Worm (Caenorhabditis elegans) whole organism, late embryonic: ENCODE measurements around the gene glb-11.

Experiments used
- F13H6.1 ChIP-seq: sonication (generic microtip); optimal IDR thresholded peaks from 2 replicates; lab custom pipeline; 2016; ENCODE audit warnings: missing genetic modification characterization, missing compliant biosample characterization
- K09A11.1 ChIP-seq: sonication (generic microtip); optimal IDR thresholded peaks from 2 replicates; lab custom pipeline; 2017; ENCODE audit warnings: antibody characterized with exemption, mild to moderate bottlenecking, missing genetic modification characterization, missing compliant biosample characterization; ENCODE audit not compliant: insufficient read depth
- ama-1 ChIP-seq: fragments of 150-350 bp; optimal IDR thresholded peaks from 2 replicates; lab custom pipeline; 2014
- ceh-14 ChIP-seq: sonication (generic microtip); optimal IDR thresholded peaks from 2 replicates; lab custom pipeline; 2016; ENCODE audit warnings: missing genotype, missing genetic modification characterization, missing compliant biosample characterization
- ceh-22 ChIP-seq: sonication (generic microtip); optimal IDR thresholded peaks from 2 replicates; lab custom pipeline; 2017; ENCODE audit warnings: missing biosample characterization, missing genetic modification characterization
- ceh-24 ChIP-seq: sonication (generic microtip); optimal IDR thresholded peaks from 2 replicates; lab custom pipeline; 2016; ENCODE audit warnings: mild to moderate bottlenecking, missing genetic modification characterization, missing compliant biosample characterization
- ceh-48 ChIP-seq: sonication (generic microtip); optimal IDR thresholded peaks from 2 replicates; lab custom pipeline; 2016; ENCODE audit warnings: missing genetic modification characterization, inconsistent platforms, missing compliant biosample characterization
- che-1 ChIP-seq: sonication (generic microtip); optimal IDR thresholded peaks from 2 replicates; lab custom pipeline; 2016; ENCODE audit warnings: mild to moderate bottlenecking, missing genetic modification characterization, missing compliant biosample characterization
- dve-1 ChIP-seq: sonication (generic microtip); optimal IDR thresholded peaks from 2 replicates; lab custom pipeline; 2017; ENCODE audit warnings: antibody characterized with exemption, mild to moderate bottlenecking, missing genetic modification characterization, missing compliant biosample characterization
- elt-4 ChIP-seq: sonication (generic microtip); optimal IDR thresholded peaks from 2 replicates; lab custom pipeline; 2016; ENCODE audit warnings: missing genetic modification characterization, missing compliant biosample characterization
- ets-4 ChIP-seq: sonication (generic microtip); optimal IDR thresholded peaks from 2 replicates; lab custom pipeline; 2016; ENCODE audit warnings: missing genetic modification characterization, missing compliant biosample characterization
- eyg-1 ChIP-seq: sonication (generic microtip); optimal IDR thresholded peaks from 2 replicates; lab custom pipeline; 2016; ENCODE audit warnings: missing genotype, missing genetic modification characterization, missing compliant biosample characterization
- fax-1 ChIP-seq: sonication (generic microtip); optimal IDR thresholded peaks from 2 replicates; lab custom pipeline; 2016; ENCODE audit warnings: missing genotype, missing genetic modification characterization, missing compliant biosample characterization
- fkh-6 ChIP-seq: sonication (generic microtip); optimal IDR thresholded peaks from 2 replicates; lab custom pipeline; 2016; ENCODE audit warnings: missing genetic modification characterization, missing compliant biosample characterization
- gmeb-2 ChIP-seq: sonication (generic microtip); optimal IDR thresholded peaks from 2 replicates; lab custom pipeline; 2016; ENCODE audit warnings: missing genetic modification characterization, inconsistent platforms, missing compliant biosample characterization
- hlh-13 ChIP-seq: fragments of 200-800 bp; sonication (Bioruptor generic); optimal IDR thresholded peaks from 2 replicates; lab custom pipeline; 2018; ENCODE audit warnings: mild to moderate bottlenecking, missing genetic modification characterization, missing compliant biosample characterization
- hlh-6 ChIP-seq: sonication (generic microtip); optimal IDR thresholded peaks from 2 replicates; lab custom pipeline; 2016; ENCODE audit warnings: missing genotype, missing genetic modification characterization, missing compliant biosample characterization
- lim-6 ChIP-seq: sonication (generic microtip); optimal IDR thresholded peaks from 2 replicates; lab custom pipeline; 2016; ENCODE audit warnings: missing genetic modification characterization, missing compliant biosample characterization
- mec-3 ChIP-seq: sonication (generic microtip); optimal IDR thresholded peaks from 2 replicates; lab custom pipeline; 2016; ENCODE audit warnings: borderline replicate concordance, missing genetic modification characterization, missing compliant biosample characterization
- nfya-1 ChIP-seq: sonication (generic microtip); optimal IDR thresholded peaks from 2 replicates; lab custom pipeline; 2017; ENCODE audit warnings: missing genetic modification characterization, mild to moderate bottlenecking, missing compliant biosample characterization, antibody characterized with exemption, moderate library complexity
- nhr-11 ChIP-seq: fragments of 150-350 bp; optimal IDR thresholded peaks from 2 replicates; lab custom pipeline; 2014; ENCODE audit warnings: missing biosample characterization, missing genetic modification characterization
- npax-4 ChIP-seq: sonication (generic microtip); optimal IDR thresholded peaks from 2 replicates; lab custom pipeline; 2016; ENCODE audit warnings: missing genetic modification characterization, missing compliant biosample characterization
- odd-2 ChIP-seq: sonication (generic microtip); optimal IDR thresholded peaks from 2 replicates; lab custom pipeline; 2017; ENCODE audit warnings: antibody characterized with exemption, mild to moderate bottlenecking, missing genetic modification characterization, missing compliant biosample characterization
- pag-3 ChIP-seq: sonication (generic microtip); optimal IDR thresholded peaks from 2 replicates; lab custom pipeline; 2016; ENCODE audit warnings: missing compliant biosample characterization, missing genetic modification characterization, borderline replicate concordance
- pat-9 ChIP-seq: fragments of 200-800 bp; sonication (Bioruptor generic); optimal IDR thresholded peaks from 2 replicates; lab custom pipeline; 2018; ENCODE audit warnings: mild to moderate bottlenecking, missing genetic modification characterization, moderate library complexity, missing compliant biosample characterization
- pax-1 ChIP-seq: fragments of 150-350 bp; optimal IDR thresholded peaks from 2 replicates; lab custom pipeline; 2014; ENCODE audit warnings: missing biosample characterization, missing genetic modification characterization
- pha-2 ChIP-seq: sonication (generic microtip); optimal IDR thresholded peaks from 2 replicates; lab custom pipeline; 2017; ENCODE audit warnings: mild to moderate bottlenecking, missing genetic modification characterization, missing compliant biosample characterization
- pros-1 ChIP-seq: fragments of 150-350 bp; optimal IDR thresholded peaks from 2 replicates; lab custom pipeline; 2014; ENCODE audit warnings: missing biosample characterization, missing genetic modification reagents, missing genetic modification characterization
- rnt-1 ChIP-seq: sonication (generic microtip); optimal IDR thresholded peaks from 2 replicates; lab custom pipeline; 2016; ENCODE audit warnings: missing genetic modification characterization, missing compliant biosample characterization
- sdc-2 ChIP-seq: sonication (generic microtip); optimal IDR thresholded peaks from 2 replicates; lab custom pipeline; 2016; ENCODE audit warnings: missing genotype, missing genetic modification characterization, missing compliant biosample characterization
- sox-2 ChIP-seq: fragments of 200-800 bp; sonication (Bioruptor generic); IDR thresholded peaks from 2 replicates; pipeline ENCODE4 v1.3.6; 2022; ENCODE audit warnings: missing genetic modification reagents, missing genetic modification characterization, missing compliant biosample characterization
- sox-4 ChIP-seq: sonication (generic microtip); optimal IDR thresholded peaks from 2 replicates; lab custom pipeline; 2017; ENCODE audit warnings: mild to moderate bottlenecking, missing genetic modification characterization, inconsistent platforms, missing compliant biosample characterization
- unc-42 ChIP-seq: sonication (generic microtip); optimal IDR thresholded peaks from 2 replicates; lab custom pipeline; 2016; ENCODE audit warnings: missing genotype, missing genetic modification characterization, missing compliant biosample characterization

Gene glb-11

DNA sequence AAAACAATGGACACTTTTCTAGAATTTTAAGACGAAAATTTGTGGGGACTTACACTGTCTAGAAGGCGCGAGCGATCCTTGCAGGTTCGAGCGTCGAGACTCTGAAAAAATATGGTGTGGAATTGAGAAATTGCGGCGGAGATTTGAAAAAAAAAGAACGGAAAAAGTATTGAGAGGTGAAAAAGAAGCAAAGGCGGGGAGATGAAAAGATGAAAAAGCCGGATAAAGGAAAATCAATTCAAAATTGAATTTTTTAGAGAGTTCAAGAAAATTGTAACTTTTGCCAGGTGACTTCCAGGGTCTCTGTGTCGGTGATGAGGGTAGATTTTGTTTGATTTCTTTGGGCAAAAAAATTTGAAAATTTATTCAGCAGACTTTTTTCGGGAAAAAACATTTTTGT lies 15.7 kb downstream of the glb-11 start, which contains the start of gene msi-1:
msi-1 (minus strand) TSS at position 101 of the 400 bp plus-strand sequence.
- TF ChIP-seq eyg-1 (tag; lab: Kevin White, UChicago) (no peak), sox-4 (tag; lab: Kevin White, UChicago) (no peak), ama-1 (no peak), fax-1 (tag; lab: Kevin White, UChicago) (no peak), hlh-6 (tag; lab: Kevin White, UChicago) (no peak), che-1 (no peak), pat-9 (tag; lab: Kevin White, UChicago) (no peak), hlh-13 (GFP tag; lab: Kevin White, UChicago) (no peak), lim-6 (tag; lab: Kevin White, UChicago) (no peak), nfya-1 (tag; lab: Kevin White, UChicago) (no peak), odd-2 (tag; lab: Kevin White, UChicago) (no peak)

DNA sequence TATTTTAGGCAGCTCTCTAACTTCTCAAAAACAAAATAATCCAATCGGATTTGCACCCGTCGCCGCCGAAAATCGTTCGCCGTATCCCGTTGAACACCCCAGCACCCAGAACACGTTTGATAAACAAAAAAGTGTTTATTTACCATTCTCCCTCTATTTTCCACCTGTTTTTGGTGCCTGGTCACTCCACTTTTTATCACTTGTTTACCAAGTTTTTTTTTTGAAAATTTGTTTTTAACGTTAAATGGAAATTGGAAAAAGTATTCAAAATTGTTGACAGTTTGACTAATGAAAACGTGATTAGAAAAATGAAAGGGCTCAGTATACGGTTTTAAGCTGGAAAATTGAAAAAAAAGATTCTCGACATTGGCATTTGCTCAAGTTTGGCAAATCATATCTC lies 17.0 kb downstream of the glb-11 start:
- TF ChIP-seq sox-2 (GFP tag; lab: Robert Waterston, UW) (no peak), ceh-48 (tag; lab: Kevin White, UChicago) (no peak), ama-1 (no peak), unc-42 (no peak), dve-1 (tag; lab: Kevin White, UChicago) (no peak), ceh-22 (tag; lab: Kevin White, UChicago) (no peak), ceh-24 (tag; lab: Kevin White, UChicago) (no peak)

DNA sequence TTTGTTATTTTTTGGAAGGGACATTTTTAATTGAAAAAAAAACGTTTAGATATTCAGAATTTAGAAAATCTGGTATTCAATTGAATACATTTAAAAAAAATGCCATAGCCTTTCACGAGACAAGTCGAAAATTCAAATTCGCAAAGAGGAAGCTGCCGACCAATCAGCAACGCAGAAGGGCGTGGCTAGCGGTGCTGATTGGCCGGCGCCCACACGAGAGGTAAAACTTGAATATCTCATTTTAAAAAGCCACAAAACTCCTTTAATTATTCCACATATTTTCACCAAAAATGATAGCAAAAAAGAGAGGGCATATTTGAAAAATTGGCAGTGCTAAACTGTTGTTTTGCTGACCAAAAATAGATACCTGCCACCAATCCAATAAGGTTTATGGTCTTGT lies 17.5 kb downstream of the glb-11 start:
- no peak for TF ChIP-seq F13H6.1 (tag; lab: Kevin White, UChicago)
- TF ChIP-seq nfya-1 (tag; lab: Kevin White, UChicago): peak; percentile 79

DNA sequence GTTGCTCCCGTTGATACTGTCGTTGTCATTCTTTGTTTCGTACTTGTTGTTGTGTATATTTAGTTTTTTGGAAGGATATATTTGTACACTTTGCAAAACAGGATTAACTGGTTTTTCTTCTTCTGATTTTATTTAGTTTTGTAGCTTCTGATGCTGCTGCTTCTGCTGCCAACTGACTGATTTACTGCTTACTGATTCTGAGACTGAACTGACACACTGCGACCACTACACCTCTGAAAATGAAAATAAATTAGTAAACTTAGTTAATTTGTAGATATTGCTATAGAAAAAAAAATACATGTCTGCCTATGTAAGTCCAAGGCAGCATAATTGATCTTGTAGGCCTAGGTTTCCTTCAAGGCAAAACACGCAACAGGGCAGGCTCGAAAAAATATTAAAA lies 19.3 kb downstream of the glb-11 start, which contains the start of gene R10E9.4:
R10E9.4 (minus strand) TSS at position 101 of the 400 bp plus-strand sequence.
- no peak for TF ChIP-seq rnt-1 (tag; lab: Kevin White, UChicago)
- TF ChIP-seq ets-4 (tag; lab: Kevin White, UChicago): no peak
- TF ChIP-seq gmeb-2 (tag; lab: Kevin White, UChicago): no peak
- TF ChIP-seq eyg-1 (tag; lab: Kevin White, UChicago): no peak
- no peak for TF ChIP-seq pax-1 (tag; lab: Kevin White, UChicago)
- no peak for TF ChIP-seq ceh-48 (tag; lab: Kevin White, UChicago)
- no peak for TF ChIP-seq elt-4 (tag; lab: Kevin White, UChicago)
- no peak for TF ChIP-seq unc-42
- no peak for TF ChIP-seq pros-1
- TF ChIP-seq pag-3 (tag; lab: Kevin White, UChicago): no peak
- TF ChIP-seq mec-3 (tag; lab: Kevin White, UChicago): no peak
- no peak for TF ChIP-seq nhr-11 (tag; lab: Kevin White, UChicago)
- TF ChIP-seq ceh-14 (tag; lab: Kevin White, UChicago): no peak
- no peak for TF ChIP-seq sox-4 (tag; lab: Kevin White, UChicago)
- TF ChIP-seq fkh-6 (tag; lab: Kevin White, UChicago): no peak

DNA sequence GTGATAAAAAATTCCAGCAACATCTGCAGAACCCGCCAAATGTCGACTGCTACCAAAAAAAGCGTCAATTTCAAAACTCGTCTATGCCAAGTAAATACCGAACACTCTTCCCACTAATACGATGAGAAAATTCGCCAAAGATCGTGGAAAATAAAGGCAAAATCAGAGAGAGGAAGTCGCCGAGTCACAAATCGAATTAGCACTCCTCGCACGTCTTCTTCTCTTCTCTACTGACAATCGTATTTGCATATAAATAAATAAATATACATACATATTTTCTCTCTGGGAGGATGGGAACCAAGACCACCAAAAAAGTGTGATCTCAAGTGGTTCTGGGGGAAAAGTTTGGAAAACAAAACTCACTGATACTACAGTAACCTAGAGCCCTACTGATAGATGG lies 21.6 kb downstream of the glb-11 start:
- TF ChIP-seq elt-4 (tag; lab: Kevin White, UChicago): no peak
- TF ChIP-seq unc-42: peak; percentile 89
- TF ChIP-seq, all 69 proteins: peak for 1

DNA sequence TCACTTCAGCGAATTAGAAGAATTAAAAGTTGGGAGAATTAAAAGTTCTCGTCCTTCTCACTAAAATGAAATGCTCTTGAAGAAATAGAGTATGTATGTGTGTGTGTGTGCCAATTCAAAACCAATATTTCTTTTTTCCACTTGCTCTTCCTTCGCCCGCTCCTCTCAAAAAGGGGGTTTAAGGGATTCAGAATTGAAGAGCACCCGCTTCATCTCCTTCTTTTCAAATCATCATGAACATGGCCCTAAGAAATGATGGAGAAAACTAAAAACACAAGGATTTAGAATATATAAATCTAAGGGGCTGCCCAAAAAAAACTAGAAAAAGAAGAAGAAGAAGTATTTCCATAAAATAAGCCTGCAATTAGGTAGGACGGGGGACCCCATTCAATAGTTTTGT lies 22.9 kb downstream of the glb-11 start:
- TF ChIP-seq K09A11.1 (tag; lab: Kevin White, UChicago) (no peak), nfya-1 (tag; lab: Kevin White, UChicago) (no peak), sdc-2 (no peak), npax-4 (tag; lab: Kevin White, UChicago) (no peak), F13H6.1 (tag; lab: Kevin White, UChicago) (no peak), pha-2 (tag; lab: Kevin White, UChicago) (no peak), ceh-24 (tag; lab: Kevin White, UChicago) (no peak), pat-9 (tag; lab: Kevin White, UChicago) (no peak)
